Worm (Caenorhabditis elegans) whole organism, L1 larva: Measurements from ENCODE around the gene T28A11.16.
A peak's percentile ranks its signal among the peaks of the same experiment; 100 is the strongest.

Experiments used
- C16A3.4 ChIP-seq: fragments of 150-350 bp; optimal IDR thresholded peaks from 2 replicates; lab custom pipeline; 2014; ENCODE audit warnings: missing biosample characterization, missing genetic modification characterization
- F16B12.6 ChIP-seq: fragments of 150-350 bp; optimal IDR thresholded peaks from 2 replicates; lab custom pipeline; 2014; ENCODE audit warnings: missing biosample characterization, missing genetic modification characterization
- aha-1 ChIP-seq: fragments of 150-350 bp; optimal IDR thresholded peaks from 2 replicates; lab custom pipeline; 2014; ENCODE audit warnings: missing biosample characterization, missing genetic modification characterization
- alr-1 ChIP-seq: fragments of 200-800 bp; sonication (Bioruptor generic); optimal IDR thresholded peaks from 2 replicates; lab custom pipeline; 2018; ENCODE audit warnings: borderline replicate concordance, mild to moderate bottlenecking, missing genetic modification characterization, missing compliant biosample characterization
- ceh-63 ChIP-seq: fragments of 200-800 bp; sonication (Bioruptor generic); optimal IDR thresholded peaks from 2 replicates; lab custom pipeline; 2018; ENCODE audit warnings: mild to moderate bottlenecking, missing genetic modification characterization, missing compliant biosample characterization
- ceh-88 ChIP-seq: fragments of 200-800 bp; sonication (Bioruptor generic); IDR thresholded peaks from 2 replicates; pipeline ENCODE4 v1.3.6; 2022; ENCODE audit warnings: missing genetic modification characterization, missing compliant biosample characterization
- dsc-1 ChIP-seq: sonication (generic microtip); optimal IDR thresholded peaks from 2 replicates; lab custom pipeline; 2016; ENCODE audit warnings: mild to moderate bottlenecking, missing genetic modification characterization, missing compliant biosample characterization
- efl-1 ChIP-seq, 4 experiments: fragments of 150-350 bp; optimal IDR thresholded peaks in 3 of 4; peaks in 1 of 4; 1 replicate in 1 of 4; 2 replicates in 3 of 4; lab custom pipeline; 2014; ENCODE audit warnings: missing biosample characterization in 2 of 4, missing genetic modification characterization in 2 of 4, missing genetic modification reagents in 2 of 4
- egl-27 ChIP-seq, 2 experiments: fragments of 150-350 bp in 1 of 2; sonication (generic microtip); optimal IDR thresholded peaks; 3 replicates each; lab custom pipeline; 2017 to 2018; ENCODE audit warnings: missing biosample characterization in 2 of 2, missing genetic modification characterization in 2 of 2, missing genetic modification reagents in 2 of 2
- elt-2 ChIP-seq: sonication (generic microtip); optimal IDR thresholded peaks from 2 replicates; lab custom pipeline; 2016; ENCODE audit warnings: missing genetic modification characterization, mild to moderate bottlenecking, inconsistent platforms, missing compliant biosample characterization, missing genetic modification reagents
- elt-3 ChIP-seq, 6 experiments: fragments of 150-350 bp in 1 of 6; sonication (generic microtip); optimal IDR thresholded peaks; 2 replicates each; lab custom pipeline; 2017 to 2018; ENCODE audit warnings: missing biosample characterization in 6 of 6, missing genetic modification characterization in 6 of 6, inconsistent platforms in 1 of 6
- fkh-10 ChIP-seq: sonication (generic microtip); optimal IDR thresholded peaks from 2 replicates; lab custom pipeline; 2017; ENCODE audit warnings: missing biosample characterization, missing genetic modification reagents, missing genetic modification characterization
- fkh-8 ChIP-seq: sonication (generic microtip); optimal IDR thresholded peaks from 2 replicates; lab custom pipeline; 2016; ENCODE audit warnings: mild to moderate bottlenecking, missing genetic modification characterization, missing compliant biosample characterization
- grh-1 ChIP-seq: fragments of 200-800 bp; sonication (Bioruptor generic); IDR thresholded peaks from 2 replicates; pipeline ENCODE4 v1.3.6; 2022; ENCODE audit warnings: missing genetic modification reagents, missing genetic modification characterization, missing compliant biosample characterization
- hlh-17 ChIP-seq: fragments of 200-800 bp; sonication (Bioruptor generic); optimal IDR thresholded peaks from 2 replicates; lab custom pipeline; 2018; ENCODE audit warnings: missing genetic modification characterization, mild to moderate bottlenecking, missing compliant biosample characterization, moderate library complexity, borderline replicate concordance
- isw-1 ChIP-seq: fragments of 200-800 bp; sonication (Bioruptor generic); IDR thresholded peaks from 2 replicates; pipeline ENCODE4 v1.3.6; 2022; ENCODE audit warnings: missing genetic modification characterization, missing compliant biosample characterization
- lin-14 ChIP-seq: fragments of 200-800 bp; sonication (Bioruptor generic); optimal IDR thresholded peaks from 2 replicates; lab custom pipeline; 2018; ENCODE audit warnings: mild to moderate bottlenecking, missing genetic modification characterization, moderate library complexity, missing compliant biosample characterization
- lin-39 ChIP-seq: fragments of 150-350 bp; optimal IDR thresholded peaks from 2 replicates; lab custom pipeline; 2014; ENCODE audit warnings: missing biosample characterization, missing genetic modification reagents, missing genetic modification characterization
- lir-3 ChIP-seq: sonication (generic microtip); optimal IDR thresholded peaks from 2 replicates; lab custom pipeline; 2016; ENCODE audit warnings: mild to moderate bottlenecking, missing genetic modification characterization, moderate library complexity, missing compliant biosample characterization; ENCODE audit not compliant: poor library complexity
- lsy-2 ChIP-seq, 2 experiments: fragments of 150-350 bp; optimal IDR thresholded peaks; 2 replicates each; lab custom pipeline; 2014; ENCODE audit warnings: missing biosample characterization in 2 of 2, missing genetic modification characterization in 2 of 2
- mdl-1 ChIP-seq, 2 experiments: fragments of 150-350 bp; optimal IDR thresholded peaks; 2 replicates each; lab custom pipeline; 2014 to 2017; ENCODE audit warnings: missing biosample characterization in 2 of 2, missing genetic modification characterization in 2 of 2, inconsistent platforms in 1 of 2
- mef-2 ChIP-seq: fragments of 150-350 bp; optimal IDR thresholded peaks from 2 replicates; lab custom pipeline; 2014; ENCODE audit warnings: missing biosample characterization, missing genetic modification characterization
- nhr-11 ChIP-seq: fragments of 150-350 bp; optimal IDR thresholded peaks from 2 replicates; lab custom pipeline; 2014; ENCODE audit warnings: missing biosample characterization, missing genetic modification characterization
- nhr-19 ChIP-seq: fragments of 200-800 bp; sonication (Bioruptor generic); conservative IDR thresholded peaks from 2 replicates; pipeline ENCODE4 v1.3.6; 2022; ENCODE audit warnings: missing genetic modification characterization, missing compliant biosample characterization
- nhr-20 ChIP-seq: sonication (generic microtip); optimal IDR thresholded peaks from 2 replicates; lab custom pipeline; 2016; ENCODE audit warnings: mild to moderate bottlenecking, missing genetic modification characterization, missing compliant biosample characterization
- nhr-28 ChIP-seq: fragments of 150-350 bp; optimal IDR thresholded peaks from 2 replicates; lab custom pipeline; 2014; ENCODE audit warnings: missing biosample characterization, missing genetic modification characterization
- nhr-47 ChIP-seq: sonication (generic microtip); optimal IDR thresholded peaks from 2 replicates; lab custom pipeline; 2016; ENCODE audit warnings: mild to moderate bottlenecking, missing genetic modification characterization, moderate library complexity, missing compliant biosample characterization
- nhr-71 ChIP-seq: sonication (generic microtip); optimal IDR thresholded peaks from 2 replicates; lab custom pipeline; 2016; ENCODE audit warnings: mild to moderate bottlenecking, missing genetic modification characterization, moderate library complexity, missing compliant biosample characterization
- nhr-84 ChIP-seq: sonication (generic microtip); optimal IDR thresholded peaks from 2 replicates; lab custom pipeline; 2017; ENCODE audit warnings: missing biosample characterization, missing genetic modification characterization
- pax-3 ChIP-seq: fragments of 200-800 bp; sonication (Bioruptor generic); optimal IDR thresholded peaks from 2 replicates; lab custom pipeline; 2018; ENCODE audit warnings: mild to moderate bottlenecking, missing genetic modification characterization, moderate library complexity, missing compliant biosample characterization
- rnt-1 ChIP-seq: sonication (generic microtip); optimal IDR thresholded peaks from 2 replicates; lab custom pipeline; 2016; ENCODE audit warnings: mild to moderate bottlenecking, missing genetic modification characterization, moderate library complexity, missing compliant biosample characterization
- sox-4 ChIP-seq: sonication (generic microtip); optimal IDR thresholded peaks from 2 replicates; lab custom pipeline; 2016; ENCODE audit warnings: missing genetic modification characterization, missing compliant biosample characterization
- swsn-7 ChIP-seq: sonication (generic microtip); optimal IDR thresholded peaks from 2 replicates; lab custom pipeline; 2016; ENCODE audit warnings: missing genetic modification characterization, missing compliant biosample characterization
- tbx-2 ChIP-seq: sonication (generic microtip); optimal IDR thresholded peaks from 2 replicates; lab custom pipeline; 2016; ENCODE audit warnings: missing genetic modification characterization, missing compliant biosample characterization
- unc-62 ChIP-seq: fragments of 150-350 bp; optimal IDR thresholded peaks from 2 replicates; lab custom pipeline; 2014; ENCODE audit warnings: missing biosample characterization, missing genetic modification reagents, missing genetic modification characterization
- unc-86 ChIP-seq: sonication (generic microtip); optimal IDR thresholded peaks from 2 replicates; lab custom pipeline; 2016; ENCODE audit warnings: missing genetic modification characterization, missing compliant biosample characterization
- vab-15 ChIP-seq: sonication (generic microtip); optimal IDR thresholded peaks from 2 replicates; lab custom pipeline; 2017; ENCODE audit warnings: missing genotype, mild to moderate bottlenecking, missing genetic modification characterization, missing compliant biosample characterization
- xbp-1 ChIP-seq: sonication (generic microtip); optimal IDR thresholded peaks from 2 replicates; lab custom pipeline; 2016; ENCODE audit warnings: missing genetic modification characterization, missing compliant biosample characterization

Gene T28A11.16

ce11 chrV:3287330-3287729 is 28.3 kb upstream of the T28A11.16 start, which contains the start of gene F35F10.7:
Gene F35F10.7 (minus strand): TSS chrV:3287430.
- TF ChIP-seq pax-3 (tag; lab: Kevin White, UChicago) (no peak), xbp-1 (tag; lab: Kevin White, UChicago) (no peak), egl-27 (tag; optimal IDR thresholded peaks at IDR 0.05; lab: Kevin White, UChicago) (no peak), unc-62 (GFP tag; lab: Kevin White, UChicago) (no peak), lin-39 (tag; lab: Kevin White, UChicago) (no peak), efl-1 (optimal IDR thresholded peaks at IDR 0.05; lab: Kevin White, UChicago) (no peak), efl-1 (GFP tag; optimal IDR thresholded peaks at IDR 0.05 in 1 of 2; lab: Kevin White, UChicago) (no peak), nhr-28 (tag; lab: Kevin White, UChicago) (no peak), nhr-84 (tag; lab: Kevin White, UChicago) (no peak), sox-4 (tag; lab: Kevin White, UChicago) (no peak), ceh-88 (GFP tag; lab: Robert Waterston, UW) (no peak), fkh-8 (tag; lab: Kevin White, UChicago) (no peak), nhr-47 (tag; lab: Kevin White, UChicago) (no peak), dsc-1 (tag; lab: Kevin White, UChicago) (no peak), C16A3.4 (tag; lab: Kevin White, UChicago) (no peak)
- TF ChIP-seq, all 84 proteins: peak for 0

- TF ChIP-seq grh-1 (GFP tag; lab: Robert Waterston, UW) (no peak), mef-2 (tag; lab: Kevin White, UChicago) (no peak), elt-2 (tag; lab: Kevin White, UChicago) (no peak), nhr-71 (tag; lab: Kevin White, UChicago) (no peak), fkh-8 (tag; lab: Kevin White, UChicago) (no peak), lir-3 (no peak), hlh-17 (GFP tag; lab: Kevin White, UChicago) (no peak)
These were observed 25.6 kb upstream of the T28A11.16 start, which contains the start of gene F35F10.5 for ce11 chrV:3284629-3285028. Gene F35F10.5 (plus strand): TSS chrV:3284929.

ce11 chrV:3282957-3283356 is 23.9 kb upstream of the T28A11.16 start, which contains the start of gene str-64:
Gene str-64 (plus strand): TSS chrV:3283257.
- no peak for TF ChIP-seq nhr-11 (tag; lab: Kevin White, UChicago)
- no peak for TF ChIP-seq mdl-1 (tag; optimal IDR thresholded peaks at IDR 0.05; lab: Kevin White, UChicago)
- no peak for TF ChIP-seq unc-86
- TF ChIP-seq vab-15 (tag; lab: Kevin White, UChicago), result no peak
- no peak for TF ChIP-seq fkh-10
- TF ChIP-seq, all 84 proteins: peak for 0

ce11 chrV:3281523-3281922 is 22.5 kb upstream of the T28A11.16 start, which contains the start of gene T28A11.25:
Gene T28A11.25 (plus strand): TSS chrV:3281823.
- TF ChIP-seq aha-1, result no peak
- TF ChIP-seq rnt-1, result peak; percentile 16
- TF ChIP-seq ceh-63, result no peak
- TF ChIP-seq nhr-20 (tag; lab: Kevin White, UChicago), result no peak
- TF ChIP-seq isw-1 (GFP tag; lab: Robert Waterston, UW), result no peak
- TF ChIP-seq swsn-7 (tag; lab: Kevin White, UChicago), result no peak
- no peak for TF ChIP-seq tbx-2 (tag; lab: Kevin White, UChicago)
- TF ChIP-seq nhr-71 (tag; lab: Kevin White, UChicago), result no peak

- TF ChIP-seq lin-14 (GFP tag; lab: Kevin White, UChicago) (peak; percentile 42), lsy-2 (tag; optimal IDR thresholded peaks at IDR 0.05; lab: Kevin White, UChicago) (no peak), alr-1 (no peak), nhr-20 (tag; lab: Kevin White, UChicago) (no peak), rnt-1 (peak; percentile 44), nhr-19 (GFP tag; lab: Robert Waterston, UW) (peak; percentile 14; the same call in 1 of the 2 replicates), F16B12.6 (tag; lab: Kevin White, UChicago) (no peak), efl-1 (optimal IDR thresholded peaks at IDR 0.05; lab: Kevin White, UChicago) (no peak), efl-1 (GFP tag; optimal IDR thresholded peaks at IDR 0.05 in 1 of 2; lab: Kevin White, UChicago) (peak in 1 of 2 experiments; percentile 53), nhr-71 (tag; lab: Kevin White, UChicago) (peak; percentile 56), elt-3 (tag; optimal IDR thresholded peaks at IDR 0.05; lab: Kevin White, UChicago) (no peak)
These were observed 21.0 kb upstream of the T28A11.16 start, which contains the start of gene T28A11.2 for ce11 chrV:3280009-3280408. Gene T28A11.2 (plus strand): TSS chrV:3280379.
